Worm (Caenorhabditis elegans): ENCODE data around the gene F41C3.7.

- TF ChIP-seq dao-5 (tag; optimal IDR thresholded peaks at IDR 0.05) (no peak), him-1 (tag; optimal IDR thresholded peaks at IDR 0.05) (no peak)
These were observed 11.8 kb downstream of the F41C3.7 start, which contains the start of gene acs-11 for ce11 chrII:4741527-4742187.
